Worm (Caenorhabditis elegans): ENCODE data around the gene T28D9.1.

DNA sequence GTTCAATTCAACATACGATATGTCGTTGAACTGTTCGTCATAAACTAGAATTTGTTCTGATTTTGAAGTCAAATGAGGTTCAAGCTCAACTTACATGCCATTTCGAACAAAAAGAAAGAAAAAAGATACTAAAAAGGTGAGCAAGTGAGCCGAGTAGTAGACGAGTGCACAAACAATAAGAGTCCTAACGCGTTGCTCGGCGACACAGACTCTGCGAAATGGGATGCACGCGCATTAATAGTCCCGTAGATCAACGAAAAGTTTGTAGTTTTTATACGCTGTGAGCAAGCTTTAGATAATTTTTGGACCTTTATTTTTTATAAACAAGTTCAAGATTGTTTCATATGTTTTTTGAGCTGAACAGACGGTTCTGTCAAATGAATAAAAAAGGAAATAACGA, 36.4 kb downstream of the T28D9.1 start, which contains the start of gene C56E6.4:
- TF ChIP-seq ztf-11 (tag; optimal IDR thresholded peaks at IDR 0.05) (no peak), elt-1 (tag; optimal IDR thresholded peaks at IDR 0.05) (no peak), snpc-4 (tag; optimal IDR thresholded peaks at IDR 0.05) (no peak), nhr-12 (tag; optimal IDR thresholded peaks at IDR 0.05) (no peak)

Measured in whole organism, L3 larva.